Fruit fly (Drosophila melanogaster): Measurements from ENCODE around the gene CG33986.

dm6 chr3L:15501646-15501972 lies 23.4 kb downstream of the CG33986 start:
- no peak for TF ChIP-seq h (optimal IDR thresholded peaks at IDR 0.05)
- no peak for TF ChIP-seq psq (optimal IDR thresholded peaks at IDR 0.05)
